Worm (Caenorhabditis elegans) whole organism, L1 larva: ENCODE results near the gene skr-18.

Source experiments
- C04F5.9 ChIP-seq: sonication (generic microtip); optimal IDR thresholded peaks from 2 replicates; lab custom pipeline; 2016; ENCODE audit warnings: missing genetic modification characterization, missing compliant biosample characterization
- F16B12.6 ChIP-seq: fragments of 150-350 bp; optimal IDR thresholded peaks from 2 replicates; lab custom pipeline; 2014; ENCODE audit warnings: missing biosample characterization, missing genetic modification characterization
- Y116A8C.19 ChIP-seq: sonication (generic microtip); optimal IDR thresholded peaks from 2 replicates; lab custom pipeline; 2016; ENCODE audit warnings: missing compliant biosample characterization, missing genetic modification characterization, borderline replicate concordance
- aha-1 ChIP-seq: fragments of 150-350 bp; optimal IDR thresholded peaks from 2 replicates; lab custom pipeline; 2014; ENCODE audit warnings: missing biosample characterization, missing genetic modification characterization
- alr-1 ChIP-seq: fragments of 200-800 bp; sonication (Bioruptor generic); optimal IDR thresholded peaks from 2 replicates; lab custom pipeline; 2018; ENCODE audit warnings: borderline replicate concordance, mild to moderate bottlenecking, missing genetic modification characterization, missing compliant biosample characterization
- ama-1 ChIP-seq: fragments of 150-350 bp; optimal IDR thresholded peaks from 2 replicates; lab custom pipeline; 2014
- blmp-1 ChIP-seq: fragments of 150-350 bp; optimal IDR thresholded peaks from 2 replicates; lab custom pipeline; 2014; ENCODE audit warnings: missing biosample characterization, missing genetic modification characterization
- ceh-63 ChIP-seq: fragments of 200-800 bp; sonication (Bioruptor generic); optimal IDR thresholded peaks from 2 replicates; lab custom pipeline; 2018; ENCODE audit warnings: mild to moderate bottlenecking, missing genetic modification characterization, missing compliant biosample characterization
- ceh-88 ChIP-seq: fragments of 200-800 bp; sonication (Bioruptor generic); IDR thresholded peaks from 2 replicates; pipeline ENCODE4 v1.3.6; 2022; ENCODE audit warnings: missing genetic modification characterization, missing compliant biosample characterization
- ceh-90 ChIP-seq: sonication (generic microtip); optimal IDR thresholded peaks from 2 replicates; lab custom pipeline; 2016; ENCODE audit warnings: missing genetic modification characterization, missing compliant biosample characterization
- dpl-1 ChIP-seq, 3 experiments: fragments of 150-350 bp in 2 of 3; sonication (generic microtip) in 1 of 3; optimal IDR thresholded peaks; 2 replicates each; lab custom pipeline; 2014 to 2017; ENCODE audit warnings: missing biosample characterization in 3 of 3, missing genetic modification characterization in 3 of 3, missing genetic modification reagents in 3 of 3
- egl-13 ChIP-seq: sonication (generic microtip); optimal IDR thresholded peaks from 2 replicates; lab custom pipeline; 2016; ENCODE audit warnings: missing genotype, missing genetic modification reagents, missing genetic modification characterization, missing compliant biosample characterization
- elt-2 ChIP-seq: sonication (generic microtip); optimal IDR thresholded peaks from 2 replicates; lab custom pipeline; 2016; ENCODE audit warnings: missing genetic modification characterization, mild to moderate bottlenecking, inconsistent platforms, missing compliant biosample characterization, missing genetic modification reagents
- fkh-4 ChIP-seq: sonication (generic microtip); optimal IDR thresholded peaks from 2 replicates; lab custom pipeline; 2016; ENCODE audit warnings: missing compliant biosample characterization, missing genetic modification characterization, borderline replicate concordance
- fkh-8 ChIP-seq: sonication (generic microtip); optimal IDR thresholded peaks from 2 replicates; lab custom pipeline; 2016; ENCODE audit warnings: mild to moderate bottlenecking, missing genetic modification characterization, missing compliant biosample characterization
- grh-1 ChIP-seq: fragments of 200-800 bp; sonication (Bioruptor generic); IDR thresholded peaks from 2 replicates; pipeline ENCODE4 v1.3.6; 2022; ENCODE audit warnings: missing genetic modification reagents, missing genetic modification characterization, missing compliant biosample characterization
- hlh-17 ChIP-seq: fragments of 200-800 bp; sonication (Bioruptor generic); optimal IDR thresholded peaks from 2 replicates; lab custom pipeline; 2018; ENCODE audit warnings: missing genetic modification characterization, mild to moderate bottlenecking, missing compliant biosample characterization, moderate library complexity, borderline replicate concordance
- hlh-4 ChIP-seq: sonication (generic microtip); optimal IDR thresholded peaks from 2 replicates; lab custom pipeline; 2016; ENCODE audit warnings: mild to moderate bottlenecking, missing genetic modification characterization, missing compliant biosample characterization
- irx-1 ChIP-seq: sonication (generic microtip); optimal IDR thresholded peaks from 2 replicates; lab custom pipeline; 2016; ENCODE audit warnings: missing genetic modification characterization, missing compliant biosample characterization
- jun-1 ChIP-seq: fragments of 150-350 bp; optimal IDR thresholded peaks from 2 replicates; lab custom pipeline; 2014; ENCODE audit warnings: missing biosample characterization, missing genetic modification reagents, missing genetic modification characterization
- lin-15B ChIP-seq: fragments of 150-350 bp; sonication (generic microtip); optimal IDR thresholded peaks from 3 replicates; lab custom pipeline; 2014; ENCODE audit warnings: missing biosample characterization, missing genetic modification characterization
- lsy-2 ChIP-seq, 2 experiments: fragments of 150-350 bp; optimal IDR thresholded peaks; 2 replicates each; lab custom pipeline; 2014; ENCODE audit warnings: missing biosample characterization in 2 of 2, missing genetic modification characterization in 2 of 2
- mdl-1 ChIP-seq, 2 experiments: fragments of 150-350 bp; optimal IDR thresholded peaks; 2 replicates each; lab custom pipeline; 2014 to 2017; ENCODE audit warnings: missing biosample characterization in 2 of 2, missing genetic modification characterization in 2 of 2, inconsistent platforms in 1 of 2
- mep-1 ChIP-seq: fragments of 150-350 bp; optimal IDR thresholded peaks from 2 replicates; lab custom pipeline; 2014; ENCODE audit warnings: missing biosample characterization, missing genetic modification characterization
- nhr-11 ChIP-seq: fragments of 150-350 bp; optimal IDR thresholded peaks from 2 replicates; lab custom pipeline; 2014; ENCODE audit warnings: missing biosample characterization, missing genetic modification characterization
- nhr-19 ChIP-seq: fragments of 200-800 bp; sonication (Bioruptor generic); conservative IDR thresholded peaks from 2 replicates; pipeline ENCODE4 v1.3.6; 2022; ENCODE audit warnings: missing genetic modification characterization, missing compliant biosample characterization
- nhr-237 ChIP-seq: fragments of 150-350 bp; optimal IDR thresholded peaks from 2 replicates; lab custom pipeline; 2014; ENCODE audit warnings: missing biosample characterization, missing genetic modification characterization
- nhr-28 ChIP-seq: fragments of 150-350 bp; optimal IDR thresholded peaks from 2 replicates; lab custom pipeline; 2014; ENCODE audit warnings: missing biosample characterization, missing genetic modification characterization
- nhr-47 ChIP-seq: sonication (generic microtip); optimal IDR thresholded peaks from 2 replicates; lab custom pipeline; 2016; ENCODE audit warnings: mild to moderate bottlenecking, missing genetic modification characterization, moderate library complexity, missing compliant biosample characterization
- nhr-77 ChIP-seq: fragments of 150-350 bp; optimal IDR thresholded peaks from 2 replicates; lab custom pipeline; 2014; ENCODE audit warnings: missing biosample characterization, missing genetic modification characterization
- nhr-84 ChIP-seq: sonication (generic microtip); optimal IDR thresholded peaks from 2 replicates; lab custom pipeline; 2017; ENCODE audit warnings: missing biosample characterization, missing genetic modification characterization
- nhr-85 ChIP-seq: sonication (generic microtip); peaks from one replicate; lab custom pipeline; 2016; ENCODE audit warnings: missing genetic modification characterization, inconsistent platforms, missing compliant biosample characterization
- pag-3 ChIP-seq: sonication (generic microtip); optimal IDR thresholded peaks from 2 replicates; lab custom pipeline; 2017; ENCODE audit warnings: missing genetic modification characterization, mild to moderate bottlenecking, missing compliant biosample characterization, antibody characterized with exemption, borderline replicate concordance; ENCODE audit not compliant: insufficient read depth
- pax-3 ChIP-seq: fragments of 200-800 bp; sonication (Bioruptor generic); optimal IDR thresholded peaks from 2 replicates; lab custom pipeline; 2018; ENCODE audit warnings: mild to moderate bottlenecking, missing genetic modification characterization, moderate library complexity, missing compliant biosample characterization
- rnt-1 ChIP-seq: sonication (generic microtip); optimal IDR thresholded peaks from 2 replicates; lab custom pipeline; 2016; ENCODE audit warnings: mild to moderate bottlenecking, missing genetic modification characterization, moderate library complexity, missing compliant biosample characterization
- snpc-4 ChIP-seq: fragments of 150-350 bp; optimal IDR thresholded peaks from 2 replicates; lab custom pipeline; 2014; ENCODE audit warnings: missing biosample characterization, missing genetic modification characterization
- sox-4 ChIP-seq: sonication (generic microtip); optimal IDR thresholded peaks from 2 replicates; lab custom pipeline; 2016; ENCODE audit warnings: missing genetic modification characterization, missing compliant biosample characterization
- sup-37 ChIP-seq: fragments of 200-800 bp; sonication (Bioruptor generic); optimal IDR thresholded peaks from 2 replicates; lab custom pipeline; 2018; ENCODE audit warnings: mild to moderate bottlenecking, missing genetic modification characterization, missing compliant biosample characterization
- swsn-7 ChIP-seq: sonication (generic microtip); optimal IDR thresholded peaks from 2 replicates; lab custom pipeline; 2016; ENCODE audit warnings: missing genetic modification characterization, missing compliant biosample characterization
- tlp-1 ChIP-seq: fragments of 150-350 bp; optimal IDR thresholded peaks from 2 replicates; lab custom pipeline; 2014; ENCODE audit warnings: missing biosample characterization, missing genetic modification characterization
- unc-30 ChIP-seq: sonication (generic microtip); optimal IDR thresholded peaks from 2 replicates; lab custom pipeline; 2017; ENCODE audit warnings: missing biosample characterization, missing genetic modification characterization
- unc-62 ChIP-seq: fragments of 150-350 bp; optimal IDR thresholded peaks from 2 replicates; lab custom pipeline; 2014; ENCODE audit warnings: missing biosample characterization, missing genetic modification reagents, missing genetic modification characterization
- unc-86 ChIP-seq: sonication (generic microtip); optimal IDR thresholded peaks from 2 replicates; lab custom pipeline; 2016; ENCODE audit warnings: missing genetic modification characterization, missing compliant biosample characterization
- unc-98 ChIP-seq: fragments of 200-800 bp; sonication (Bioruptor generic); IDR thresholded peaks from 2 replicates; pipeline ENCODE4 v1.3.6; 2022; ENCODE audit warnings: missing genetic modification characterization, missing compliant biosample characterization
- vab-15 ChIP-seq: sonication (generic microtip); optimal IDR thresholded peaks from 2 replicates; lab custom pipeline; 2017; ENCODE audit warnings: missing genotype, mild to moderate bottlenecking, missing genetic modification characterization, missing compliant biosample characterization
- xbp-1 ChIP-seq: sonication (generic microtip); optimal IDR thresholded peaks from 2 replicates; lab custom pipeline; 2016; ENCODE audit warnings: missing genetic modification characterization, missing compliant biosample characterization
- zip-4 ChIP-seq: fragments of 200-800 bp; sonication (Bioruptor generic); optimal IDR thresholded peaks from 2 replicates; lab custom pipeline; 2018; ENCODE audit warnings: mild to moderate bottlenecking, missing genetic modification characterization, moderate library complexity, missing compliant biosample characterization
- ztf-11 ChIP-seq, 2 experiments: sonication (generic microtip); optimal IDR thresholded peaks; 2 replicates each; lab custom pipeline; 2016 to 2017; ENCODE audit warnings: missing genetic modification characterization in 2 of 2, missing biosample characterization in 1 of 2, missing compliant biosample characterization in 1 of 2

Gene skr-18

ce11 chrIV:801162-801561 lies 5.9 kb upstream of the skr-18 start:
- no peak for TF ChIP-seq unc-86 (tag; lab: Kevin White, UChicago)
- no peak for TF ChIP-seq C04F5.9
- TF ChIP-seq alr-1 (tag; lab: Kevin White, UChicago), result no peak

- TF ChIP-seq jun-1 (tag; lab: Kevin White, UChicago), result no peak
- TF ChIP-seq F16B12.6, result no peak
Measured at ce11 chrIV:800518-800917, 5.3 kb upstream of the skr-18 start, which contains the start of gene mrpl-46. TSS of gene mrpl-46 (plus strand) at chrIV:800818.

ce11 chrIV:796521-797073 lies 1.4 kb upstream of the skr-18 start, which contains the start of the genes F56B3.11 and ech-5:
TSS of gene F56B3.11 (minus strand) at chrIV:796571.
TSS of gene ech-5 (plus strand) at chrIV:797023.
- TF ChIP-seq pax-3 (peak; percentile 96), unc-30 (tag; lab: Kevin White, UChicago) (no peak), aha-1 (tag; lab: Kevin White, UChicago) (no peak), snpc-4 (peak; percentile 45), fkh-8 (peak; percentile 95), sox-4 (tag; lab: Kevin White, UChicago) (peak; percentile 82), ceh-90 (tag; lab: Kevin White, UChicago) (peak; percentile 80), lin-15B (tag; lab: Kevin White, UChicago) (peak; percentile 76), ceh-88 (GFP tag; lab: Robert Waterston, UW) (peak; percentile 93), unc-98 (GFP tag; lab: Robert Waterston, UW) (peak; percentile 93), grh-1 (GFP tag; lab: Robert Waterston, UW) (peak; percentile 42; the same call in 1 of the 2 replicates), nhr-85 (tag; lab: Kevin White, UChicago) (peak; percentile 95), pag-3 (tag; lab: Kevin White, UChicago) (no peak), blmp-1 (tag; lab: Kevin White, UChicago) (no peak), rnt-1 (no peak), fkh-4 (tag; lab: Kevin White, UChicago) (peak; percentile 81), egl-13 (tag; lab: Kevin White, UChicago) (peak; percentile 87), Y116A8C.19 (tag; lab: Kevin White, UChicago) (peak; percentile 65), sup-37 (GFP tag; lab: Kevin White, UChicago) (no peak), C04F5.9 (peak; percentile 87), nhr-237 (tag; lab: Kevin White, UChicago) (peak; percentile 50), xbp-1 (tag; lab: Kevin White, UChicago) (peak; percentile 88), nhr-28 (tag; lab: Kevin White, UChicago) (no peak), irx-1 (peak; percentile 84), mdl-1 (tag; optimal IDR thresholded peaks at IDR 0.05; lab: Kevin White, UChicago) (no peak), lsy-2 (tag; optimal IDR thresholded peaks at IDR 0.05; lab: Kevin White, UChicago) (peak; percentile 82 to 84), nhr-47 (tag; lab: Kevin White, UChicago) (peak; percentile 94), elt-2 (tag; lab: Kevin White, UChicago) (peak; percentile 68), unc-62 (no peak), ztf-11 (tag; optimal IDR thresholded peaks at IDR 0.05; lab: Kevin White, UChicago) (peak in 1 of 2 experiments; percentile 84), nhr-11 (tag; lab: Kevin White, UChicago) (no peak), dpl-1 (GFP tag; optimal IDR thresholded peaks at IDR 0.05; lab: Kevin White, UChicago) (peak; percentile 58 to 77 (median 68)), hlh-4 (tag; lab: Kevin White, UChicago) (peak; percentile 73), nhr-84 (no peak), zip-4 (GFP tag; lab: Kevin White, UChicago) (peak; percentile 19), ceh-63 (GFP tag; lab: Kevin White, UChicago) (no peak), nhr-77 (tag; lab: Kevin White, UChicago) (peak; percentile 44), ama-1 (lab: Kevin White, UChicago) (no peak), alr-1 (tag; lab: Kevin White, UChicago) (no peak), vab-15 (tag; lab: Kevin White, UChicago) (peak; percentile 70), swsn-7 (peak; percentile 85), hlh-17 (GFP tag; lab: Kevin White, UChicago) (no peak), nhr-19 (peak; percentile 71), mep-1 (peak; percentile 83), tlp-1 (tag; lab: Kevin White, UChicago) (no peak)
